Worm (Caenorhabditis elegans) whole organism, young adult: ENCODE results near the gene gsy-1.

Source experiments
- F49E8.2 ChIP-seq: sonication (generic microtip); optimal IDR thresholded peaks from 3 replicates; lab custom pipeline; 2017; ENCODE audit warnings: missing genetic modification characterization, mild to moderate bottlenecking, missing compliant biosample characterization, antibody characterized with exemption, moderate library complexity; ENCODE audit not compliant: insufficient read depth
- F52B5.7 ChIP-seq: sonication (generic microtip); optimal IDR thresholded peaks from 2 replicates; lab custom pipeline; 2016; ENCODE audit warnings: mild to moderate bottlenecking, missing genetic modification characterization, missing compliant biosample characterization
- ama-1 ChIP-seq, 3 experiments: fragments of 150-350 bp in 1 of 3; sonication (generic microtip) in 2 of 3; optimal IDR thresholded peaks; 2 replicates each; lab custom pipeline; 2014 to 2018; ENCODE audit warnings: missing biosample characterization in 2 of 3, missing genetic modification characterization in 2 of 3, missing genetic modification reagents in 2 of 3
- athp-1 ChIP-seq: sonication (generic microtip); optimal IDR thresholded peaks from 2 replicates; lab custom pipeline; 2017; ENCODE audit warnings: mild to moderate bottlenecking, missing genetic modification characterization, missing compliant biosample characterization
- bed-1 ChIP-seq: fragments of 200-800 bp; sonication (Bioruptor generic); IDR thresholded peaks from 2 replicates; pipeline ENCODE4 v1.3.6; 2022; ENCODE audit warnings: missing genetic modification reagents, missing genetic modification characterization, missing compliant biosample characterization
- ceh-27 ChIP-seq: fragments of 200-800 bp; sonication (Bioruptor generic); optimal IDR thresholded peaks from 2 replicates; lab custom pipeline; 2018; ENCODE audit warnings: mild to moderate bottlenecking, missing genetic modification characterization, moderate library complexity, missing compliant biosample characterization
- dpl-1 ChIP-seq: fragments of 150-350 bp; optimal IDR thresholded peaks from 2 replicates; lab custom pipeline; 2014; ENCODE audit warnings: missing biosample characterization, missing genetic modification reagents, missing genetic modification characterization
- efl-1 ChIP-seq: fragments of 150-350 bp; optimal IDR thresholded peaks from 2 replicates; lab custom pipeline; 2014; ENCODE audit warnings: missing biosample characterization, missing genetic modification reagents, missing genetic modification characterization
- egl-44 ChIP-seq: fragments of 200-800 bp; sonication (Bioruptor generic); IDR thresholded peaks from 2 replicates; pipeline ENCODE4 v1.3.6; 2022; ENCODE audit warnings: missing genetic modification reagents, missing genetic modification characterization, missing compliant biosample characterization
- lag-1 ChIP-seq: fragments of 200-800 bp; sonication (Bioruptor generic); IDR thresholded peaks from 2 replicates; pipeline ENCODE4 v1.3.6; 2022; ENCODE audit warnings: missing genetic modification reagents, missing genetic modification characterization, missing compliant biosample characterization
- let-526 ChIP-seq: fragments of 200-800 bp; sonication (Bioruptor generic); IDR thresholded peaks from 2 replicates; pipeline ENCODE4 v1.3.6; 2022; ENCODE audit warnings: missing genetic modification reagents, missing genetic modification characterization, missing compliant biosample characterization
- mcd-1 ChIP-seq: fragments of 200-800 bp; sonication (Bioruptor generic); IDR thresholded peaks from 2 replicates; pipeline ENCODE4 v1.3.6; 2022; ENCODE audit warnings: missing genetic modification reagents, missing genetic modification characterization, missing compliant biosample characterization

DNA sequence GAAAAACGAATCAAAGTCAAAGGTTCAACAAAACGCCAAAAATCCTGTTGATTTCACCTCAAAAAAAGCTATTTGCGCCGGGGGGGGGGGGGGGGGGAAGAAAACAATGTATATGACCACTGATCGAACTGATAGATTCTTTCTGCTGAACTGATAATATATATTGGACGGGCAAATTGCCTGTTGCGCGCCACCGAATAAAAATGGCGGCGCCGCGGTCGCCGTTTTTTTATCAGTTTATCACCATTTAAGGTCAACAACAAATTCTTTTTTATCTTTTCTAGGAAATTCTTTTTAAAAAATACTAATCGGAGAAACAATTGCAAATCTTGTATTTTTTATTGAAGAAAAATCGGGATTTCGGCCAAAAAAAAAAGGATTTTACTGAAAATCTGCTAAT lies 1.8 kb upstream of the gsy-1 start:
- TF ChIP-seq F52B5.7 (tag; lab: Kevin White, UChicago) (no peak), mcd-1 (GFP tag; lab: Robert Waterston, UW) (no peak), dpl-1 (GFP tag; lab: Kevin White, UChicago) (no peak), bed-1 (GFP tag; lab: Robert Waterston, UW) (no peak), let-526 (GFP tag; lab: Robert Waterston, UW) (no peak), efl-1 (GFP tag; lab: Kevin White, UChicago) (no peak), athp-1 (no peak), egl-44 (GFP tag; lab: Robert Waterston, UW) (no peak), ceh-27 (GFP tag; lab: Kevin White, UChicago) (no peak), lag-1 (GFP tag; lab: Robert Waterston, UW) (no peak), F49E8.2 (tag; lab: Kevin White, UChicago) (no peak), ama-1 (optimal IDR thresholded peaks at IDR 0.05; lab: Kevin White, UChicago) (no peak), ama-1 (GFP tag; optimal IDR thresholded peaks at IDR 0.05; lab: Kevin White, UChicago) (no peak)
